Worm (Caenorhabditis elegans): ENCODE results near the gene Y41E3.18.
A peak's percentile ranks its signal among the peaks of the same experiment; 100 is the strongest.

The Y41E3.18 gene

ce11 chrIV:15065653-15066052 lies at the start of gene Y41E3.18:
Gene Y41E3.18, minus strand, starts transcription at chrIV:15065753.
- TF ChIP-seq ref-1 (GFP tag; conservative IDR thresholded peaks at IDR 0.05) (no peak), ztf-23 (GFP tag; IDR thresholded peaks at IDR 0.05) (no peak), ztf-29 (GFP tag; IDR thresholded peaks at IDR 0.05) (no peak), klf-2 (GFP tag; conservative IDR thresholded peaks at IDR 0.05) (no peak), flt-1 (GFP tag; IDR thresholded peaks at IDR 0.05) (no peak), med-1 (GFP tag; optimal IDR thresholded peaks at IDR 0.05; ENCODE audit: insufficient read depth) (no peak), cog-1 (tag; optimal IDR thresholded peaks at IDR 0.05) (no peak), tab-1 (GFP tag; IDR thresholded peaks at IDR 0.05) (no peak), T22C8.4 (GFP tag; IDR thresholded peaks at IDR 0.05) (no peak)

- TF ChIP-seq tab-1 (GFP tag; IDR thresholded peaks at IDR 0.05), result no peak
- no peak for TF ChIP-seq flt-1 (GFP tag; IDR thresholded peaks at IDR 0.05)
- no peak for TF ChIP-seq med-1 (GFP tag; optimal IDR thresholded peaks at IDR 0.05; ENCODE audit: insufficient read depth)
- TF ChIP-seq ref-1 (GFP tag; conservative IDR thresholded peaks at IDR 0.05), result no peak
- TF ChIP-seq cog-1 (tag; optimal IDR thresholded peaks at IDR 0.05), result no peak
- TF ChIP-seq T22C8.4 (GFP tag; IDR thresholded peaks at IDR 0.05), result no peak
- no peak for TF ChIP-seq ztf-29 (GFP tag; IDR thresholded peaks at IDR 0.05)
- TF ChIP-seq klf-2 (GFP tag; conservative IDR thresholded peaks at IDR 0.05), result no peak
- TF ChIP-seq ztf-23 (GFP tag; IDR thresholded peaks at IDR 0.05), result no peak
Observed at ce11 chrIV:15114324-15114723, 48.8 kb upstream of the Y41E3.18 start, which contains the start of gene M199.135. Gene M199.135, plus strand, starts transcription at chrIV:15114624.

DNA sequence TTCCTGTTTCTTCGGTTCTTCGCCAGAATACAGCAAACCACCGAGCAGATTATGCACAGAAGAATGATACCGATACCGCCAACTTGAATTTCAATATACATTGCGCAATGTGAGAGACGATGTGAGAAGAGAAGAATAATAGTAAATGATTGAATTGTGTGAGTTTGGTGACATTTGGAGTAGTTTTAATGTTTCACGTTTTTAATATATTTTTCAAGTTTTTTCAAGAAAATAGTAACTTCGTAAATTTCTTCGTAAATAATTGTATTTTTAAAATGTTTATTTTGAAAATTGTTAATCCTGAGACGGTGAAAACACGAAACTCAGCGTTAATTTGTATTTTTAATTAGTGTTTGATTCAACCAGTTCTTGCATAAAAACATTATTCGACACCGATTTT lies 47.6 kb upstream of the Y41E3.18 start, which contains the start of gene M199.134:
Gene M199.134, minus strand, starts transcription at position 101 of the 400 bp plus-strand sequence.
- TF ChIP-seq tab-1 (GFP tag; IDR thresholded peaks at IDR 0.05), result no peak
- no peak for TF ChIP-seq flt-1 (GFP tag; IDR thresholded peaks at IDR 0.05)
- no peak for TF ChIP-seq klf-2 (GFP tag; conservative IDR thresholded peaks at IDR 0.05)
- TF ChIP-seq ztf-23 (GFP tag; IDR thresholded peaks at IDR 0.05), result no peak
- no peak for TF ChIP-seq cog-1 (tag; optimal IDR thresholded peaks at IDR 0.05)
- TF ChIP-seq ztf-29 (GFP tag; IDR thresholded peaks at IDR 0.05), result no peak
- no peak for TF ChIP-seq med-1 (GFP tag; optimal IDR thresholded peaks at IDR 0.05; ENCODE audit: insufficient read depth)
- no peak for TF ChIP-seq T22C8.4 (GFP tag; IDR thresholded peaks at IDR 0.05)
- TF ChIP-seq ref-1 (GFP tag; conservative IDR thresholded peaks at IDR 0.05), result no peak

ce11 chrIV:15108475-15108874 lies 42.9 kb upstream of the Y41E3.18 start, which contains the start of gene M199.2:
Gene M199.2, plus strand, starts transcription at chrIV:15108775.
- TF ChIP-seq ztf-29 (GFP tag; IDR thresholded peaks at IDR 0.05), result no peak
- no peak for TF ChIP-seq flt-1 (GFP tag; IDR thresholded peaks at IDR 0.05)
- TF ChIP-seq klf-2 (GFP tag; conservative IDR thresholded peaks at IDR 0.05), result no peak
- TF ChIP-seq cog-1 (tag; optimal IDR thresholded peaks at IDR 0.05), result no peak
- TF ChIP-seq ztf-23 (GFP tag; IDR thresholded peaks at IDR 0.05), result no peak
- TF ChIP-seq med-1 (GFP tag; optimal IDR thresholded peaks at IDR 0.05; ENCODE audit: insufficient read depth), result no peak
- no peak for TF ChIP-seq T22C8.4 (GFP tag; IDR thresholded peaks at IDR 0.05)
- no peak for TF ChIP-seq tab-1 (GFP tag; IDR thresholded peaks at IDR 0.05)
- TF ChIP-seq ref-1 (GFP tag; conservative IDR thresholded peaks at IDR 0.05), result no peak

DNA sequence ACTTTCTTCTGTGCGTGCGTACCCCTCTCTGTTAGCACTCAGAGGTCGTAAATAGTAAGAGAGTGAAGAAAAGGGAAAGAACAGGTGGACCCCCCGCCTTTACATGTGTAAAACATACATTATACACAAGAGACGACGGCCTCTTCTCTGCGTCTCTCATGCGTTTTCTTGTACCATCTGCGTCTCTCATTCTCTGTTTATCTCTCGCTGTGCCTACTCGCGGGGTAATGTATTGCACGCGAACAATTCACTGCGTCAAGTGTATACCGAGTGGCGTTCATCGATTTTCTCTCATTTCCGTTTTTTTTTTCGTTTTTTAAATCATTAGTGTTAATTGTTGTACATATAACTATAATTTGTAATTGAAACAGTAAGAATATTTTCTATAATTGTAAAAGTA lies 41.7 kb upstream of the Y41E3.18 start:
- TF ChIP-seq tab-1 (GFP tag; IDR thresholded peaks at IDR 0.05) (no peak), klf-2 (GFP tag; conservative IDR thresholded peaks at IDR 0.05) (no peak), cog-1 (tag; optimal IDR thresholded peaks at IDR 0.05) (peak; percentile 92), flt-1 (GFP tag; IDR thresholded peaks at IDR 0.05) (no peak), ref-1 (GFP tag; conservative IDR thresholded peaks at IDR 0.05) (no peak)

DNA sequence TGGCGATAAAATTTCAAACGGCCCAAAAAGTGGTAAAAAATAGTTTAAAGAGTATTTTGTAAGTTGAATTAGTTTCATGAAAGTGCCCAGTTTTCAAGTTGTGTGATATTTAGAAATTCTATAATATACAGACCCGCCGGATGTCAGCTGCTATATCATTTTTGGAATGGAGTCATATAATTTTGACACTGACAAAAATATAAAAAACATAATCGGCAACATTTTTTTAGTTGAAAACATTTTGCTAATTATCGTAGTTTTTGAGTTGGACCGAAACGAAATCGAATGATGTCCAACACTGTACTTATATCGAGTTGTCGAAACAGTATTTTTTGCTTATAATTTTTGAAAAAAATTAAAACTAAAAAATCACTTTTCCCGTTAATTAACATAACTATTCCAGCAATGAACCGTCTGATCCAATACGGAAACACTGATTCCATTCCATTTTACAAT lies 37.7 kb upstream of the Y41E3.18 start, which contains the start of gene srt-44:
Gene srt-44, plus strand, starts transcription at position 406 of the 456 bp plus-strand sequence.
- TF ChIP-seq cog-1 (tag; optimal IDR thresholded peaks at IDR 0.05), result no peak
- TF ChIP-seq tab-1 (GFP tag; IDR thresholded peaks at IDR 0.05), result no peak
- no peak for TF ChIP-seq ztf-29 (GFP tag; IDR thresholded peaks at IDR 0.05)
- no peak for TF ChIP-seq flt-1 (GFP tag; IDR thresholded peaks at IDR 0.05)
- no peak for TF ChIP-seq med-1 (GFP tag; optimal IDR thresholded peaks at IDR 0.05; ENCODE audit: insufficient read depth)
- no peak for TF ChIP-seq T22C8.4 (GFP tag; IDR thresholded peaks at IDR 0.05)
- TF ChIP-seq klf-2 (GFP tag; conservative IDR thresholded peaks at IDR 0.05), result no peak
- no peak for TF ChIP-seq ztf-23 (GFP tag; IDR thresholded peaks at IDR 0.05)
- TF ChIP-seq ref-1 (GFP tag; conservative IDR thresholded peaks at IDR 0.05), result no peak

ce11 chrIV:15098294-15098693 lies 32.7 kb upstream of the Y41E3.18 start, which contains the start of gene srt-49:
Gene srt-49, minus strand, starts transcription at chrIV:15098394.
- TF ChIP-seq cog-1 (tag; optimal IDR thresholded peaks at IDR 0.05) (no peak), flt-1 (GFP tag; IDR thresholded peaks at IDR 0.05) (no peak), med-1 (GFP tag; optimal IDR thresholded peaks at IDR 0.05; ENCODE audit: insufficient read depth) (no peak), ztf-23 (GFP tag; IDR thresholded peaks at IDR 0.05) (no peak), tab-1 (GFP tag; IDR thresholded peaks at IDR 0.05) (no peak)

DNA sequence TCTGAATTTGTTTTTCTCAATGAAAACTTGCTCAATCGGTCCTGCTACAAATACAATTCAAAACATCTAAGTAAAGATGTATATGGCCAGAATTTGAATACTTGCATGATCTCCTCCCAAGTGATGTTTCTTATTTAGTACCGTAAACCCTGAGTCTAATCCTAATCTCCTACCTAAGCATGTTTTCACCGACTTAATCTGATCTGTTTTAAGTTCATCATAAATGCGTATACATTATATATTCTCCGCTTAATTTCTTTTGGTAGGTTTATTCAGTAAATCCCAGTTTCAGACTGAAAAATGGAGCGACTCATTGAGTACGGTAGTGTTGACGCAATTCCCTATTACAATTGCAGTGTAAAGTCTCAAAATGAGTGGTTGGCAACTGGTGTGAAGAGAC lies 8.8 kb upstream of the Y41E3.18 start, which contains the start of gene srt-50:
Gene srt-50, plus strand, starts transcription at position 301 of the 400 bp plus-strand sequence.
- no peak for TF ChIP-seq med-1 (GFP tag; optimal IDR thresholded peaks at IDR 0.05; ENCODE audit: insufficient read depth)
- no peak for TF ChIP-seq T22C8.4 (GFP tag; IDR thresholded peaks at IDR 0.05)
- TF ChIP-seq ztf-23 (GFP tag; IDR thresholded peaks at IDR 0.05), result no peak
- no peak for TF ChIP-seq tab-1 (GFP tag; IDR thresholded peaks at IDR 0.05)

ce11 chrIV:15068818-15069217 lies 3.3 kb upstream of the Y41E3.18 start, which contains the start of gene srt-48:
Gene srt-48, minus strand, starts transcription at chrIV:15068918.
- no peak for TF ChIP-seq ref-1 (GFP tag; conservative IDR thresholded peaks at IDR 0.05)
- no peak for TF ChIP-seq flt-1 (GFP tag; IDR thresholded peaks at IDR 0.05)
- no peak for TF ChIP-seq ztf-29 (GFP tag; IDR thresholded peaks at IDR 0.05)
- TF ChIP-seq klf-2 (GFP tag; conservative IDR thresholded peaks at IDR 0.05), result no peak
- TF ChIP-seq tab-1 (GFP tag; IDR thresholded peaks at IDR 0.05), result no peak
- no peak for TF ChIP-seq ztf-23 (GFP tag; IDR thresholded peaks at IDR 0.05)
- TF ChIP-seq T22C8.4 (GFP tag; IDR thresholded peaks at IDR 0.05), result no peak
- TF ChIP-seq med-1 (GFP tag; optimal IDR thresholded peaks at IDR 0.05; ENCODE audit: insufficient read depth), result no peak
- no peak for TF ChIP-seq cog-1 (tag; optimal IDR thresholded peaks at IDR 0.05)

ce11 chrIV:15063789-15064188 lies 1.8 kb downstream of the Y41E3.18 start:
- TF ChIP-seq ref-1 (GFP tag; conservative IDR thresholded peaks at IDR 0.05) (no peak), ztf-23 (GFP tag; IDR thresholded peaks at IDR 0.05) (no peak), ztf-29 (GFP tag; IDR thresholded peaks at IDR 0.05) (no peak), klf-2 (GFP tag; conservative IDR thresholded peaks at IDR 0.05) (no peak), med-1 (GFP tag; optimal IDR thresholded peaks at IDR 0.05; ENCODE audit: insufficient read depth) (no peak), cog-1 (tag; optimal IDR thresholded peaks at IDR 0.05) (no peak), tab-1 (GFP tag; IDR thresholded peaks at IDR 0.05) (no peak), T22C8.4 (GFP tag; IDR thresholded peaks at IDR 0.05) (no peak), flt-1 (GFP tag; IDR thresholded peaks at IDR 0.05) (no peak)
